Fruit fly (Drosophila melanogaster) whole organism, embryonic: Measurements from ENCODE around the gene Lrch.
A peak's percentile ranks its signal among the peaks of the same experiment; 100 is the strongest.

Experiments
- B-H1 ChIP-seq: fragments of 200-800 bp; sonication (Bioruptor generic); IDR thresholded peaks from 3 replicates; pipeline ENCODE4 v1.3.6; 2022; ENCODE audit warnings: missing biosample characterization, missing genetic modification characterization
- CG1024 ChIP-seq: fragments of 200-800 bp; sonication (Bioruptor generic); IDR thresholded peaks from 2 replicates; pipeline ENCODE4 v1.3.6; 2022; ENCODE audit warnings: missing biosample characterization, missing genetic modification characterization
- CG10267 ChIP-seq: fragments of 200-800 bp; sonication (Bioruptor generic); optimal IDR thresholded peaks from 2 replicates; lab custom pipeline; 2018; ENCODE audit warnings: missing biosample characterization, mild to moderate bottlenecking, missing genetic modification characterization, moderate library complexity
- CG10959 ChIP-seq: fragments of 200-800 bp; sonication (Bioruptor generic); IDR thresholded peaks from 2 replicates; pipeline ENCODE4 v1.3.6; 2022; ENCODE audit warnings: missing biosample characterization, missing genetic modification characterization
- CG11456 ChIP-seq: fragments of 200-800 bp; sonication (Bioruptor generic); IDR thresholded peaks from 3 replicates; pipeline ENCODE4 v1.3.6; 2022; ENCODE audit warnings: missing biosample characterization, missing genetic modification characterization
- CG12744 ChIP-seq: fragments of 200-800 bp; sonication (Bioruptor generic); optimal IDR thresholded peaks from 2 replicates; lab custom pipeline; 2016; ENCODE audit warnings: missing biosample characterization, missing genetic modification characterization
- CG1602 ChIP-seq: fragments of 200-800 bp; sonication (Bioruptor generic); optimal IDR thresholded peaks from 3 replicates; lab custom pipeline; 2016; ENCODE audit warnings: missing biosample characterization, missing genetic modification characterization
- CG16813 ChIP-seq: fragments of 200-800 bp; sonication (Bioruptor generic); IDR thresholded peaks from 3 replicates; pipeline ENCODE4 v1.3.6; 2022; ENCODE audit warnings: missing biosample characterization, missing genetic modification characterization; ENCODE audit not compliant: partially characterized antibody
- CG16863 ChIP-seq: fragments of 200-800 bp; sonication (Bioruptor generic); optimal IDR thresholded peaks from 3 replicates; lab custom pipeline; 2016; ENCODE audit warnings: missing biosample characterization, missing genetic modification characterization
- CG17359 ChIP-seq: fragments of 200-800 bp; sonication (Bioruptor generic); optimal IDR thresholded peaks from 3 replicates; lab custom pipeline; 2018; ENCODE audit warnings: missing biosample characterization, mild to moderate bottlenecking, missing genetic modification characterization, moderate library complexity
- CG17568 ChIP-seq: fragments of 200-800 bp; sonication (Bioruptor generic); optimal IDR thresholded peaks from 2 replicates; lab custom pipeline; 2018; ENCODE audit warnings: missing biosample characterization, mild to moderate bottlenecking, missing genetic modification characterization, moderate library complexity
- CG2678 ChIP-seq: fragments of 200-800 bp; sonication (Bioruptor generic); optimal IDR thresholded peaks from 3 replicates; lab custom pipeline; 2019; ENCODE audit warnings: missing biosample characterization, mild to moderate bottlenecking, missing genetic modification characterization, moderate library complexity
- CG2875 ChIP-seq: fragments of 200-800 bp; sonication (Bioruptor generic); optimal IDR thresholded peaks from 2 replicates; lab custom pipeline; 2017; ENCODE audit warnings: missing biosample characterization, mild to moderate bottlenecking, missing genetic modification characterization, missing genetic modification reagents
- CG30403 ChIP-seq: fragments of 200-800 bp; sonication (Bioruptor generic); optimal IDR thresholded peaks from 3 replicates; lab custom pipeline; 2016; ENCODE audit warnings: missing biosample characterization, missing genetic modification characterization
- CG31224 ChIP-seq: fragments of 200-800 bp; sonication (Bioruptor generic); IDR thresholded peaks from 2 replicates; pipeline ENCODE4 v1.3.6; 2022; ENCODE audit warnings: missing biosample characterization, missing genetic modification characterization
- CG3995 ChIP-seq: fragments of 200-800 bp; sonication (Bioruptor generic); optimal IDR thresholded peaks from 3 replicates; lab custom pipeline; 2016; ENCODE audit warnings: missing biosample characterization, missing genetic modification characterization
- CG42726 ChIP-seq: fragments of 200-800 bp; sonication (Bioruptor generic); IDR thresholded peaks from 2 replicates; pipeline ENCODE4 v1.3.6; 2022; ENCODE audit warnings: missing biosample characterization, missing genetic modification characterization; ENCODE audit not compliant: partially characterized antibody
- CG4854 ChIP-seq: fragments of 200-800 bp; sonication (Bioruptor generic); optimal IDR thresholded peaks from 2 replicates; lab custom pipeline; 2016; ENCODE audit warnings: missing biosample characterization, missing genetic modification characterization, inconsistent platforms
- CG7271 ChIP-seq: fragments of 200-800 bp; sonication (Bioruptor generic); optimal IDR thresholded peaks from 2 replicates; lab custom pipeline; 2018; ENCODE audit warnings: missing biosample characterization, mild to moderate bottlenecking, missing genetic modification characterization, moderate library complexity
- D ChIP-seq, 2 experiments: fragments of 200-800 bp in 1 of 2; fragments of >200 bp in 1 of 2; sonication (Bioruptor generic) in 1 of 2; optimal IDR thresholded peaks; 2 replicates in 1 of 2; 3 replicates in 1 of 2; lab custom pipeline; 2017; ENCODE audit warnings: mild to moderate bottlenecking in 1 of 2, missing biosample characterization in 1 of 2, missing genetic modification characterization in 1 of 2, missing genetic modification reagents in 1 of 2
- Dbx ChIP-seq: fragments of 200-800 bp; sonication (Bioruptor generic); IDR thresholded peaks from 3 replicates; pipeline ENCODE4 v1.3.6; 2022; ENCODE audit warnings: missing biosample characterization, missing genetic modification characterization
- Dip3 ChIP-seq: fragments of 200-800 bp; sonication (Bioruptor generic); optimal IDR thresholded peaks from 3 replicates; lab custom pipeline; 2016; ENCODE audit warnings: missing biosample characterization, missing genetic modification characterization
- Dll ChIP-seq: fragments of 200-800 bp; sonication (Bioruptor generic); IDR thresholded peaks from 4 replicates; pipeline ENCODE4 v1.3.6; 2022; ENCODE audit warnings: missing biosample characterization, missing genetic modification characterization; ENCODE audit not compliant: partially characterized antibody
- Hr51 ChIP-seq, 2 experiments: fragments of 200-800 bp; sonication (Bioruptor generic); optimal IDR thresholded peaks; 2 replicates in 1 of 2; 3 replicates in 1 of 2; lab custom pipeline; 2016 to 2018; ENCODE audit warnings: missing biosample characterization in 2 of 2, missing genetic modification characterization in 2 of 2, mild to moderate bottlenecking in 1 of 2, moderate library complexity in 1 of 2
- Kr ChIP-seq: fragments of 200-800 bp; sonication (Bioruptor generic); optimal IDR thresholded peaks from 2 replicates; lab custom pipeline; 2017; ENCODE audit warnings: missing biosample characterization, mild to moderate bottlenecking, missing genetic modification characterization
- Med ChIP-seq: fragments of 200-800 bp; sonication (Bioruptor generic); peaks from one replicate; lab custom pipeline; 2016; ENCODE audit warnings: missing biosample characterization, missing genetic modification characterization, mild to moderate bottlenecking, inconsistent platforms, moderate library complexity
- Meics ChIP-seq: fragments of 200-800 bp; sonication (Bioruptor generic); optimal IDR thresholded peaks from 2 replicates; lab custom pipeline; 2017; ENCODE audit warnings: missing biosample characterization, mild to moderate bottlenecking, missing genetic modification characterization
- ac ChIP-seq: fragments of 200-800 bp; sonication (Bioruptor generic); optimal IDR thresholded peaks from 3 replicates; lab custom pipeline; 2017; ENCODE audit warnings: missing biosample characterization, mild to moderate bottlenecking, missing genetic modification characterization
- amos ChIP-seq: fragments of 200-800 bp; sonication (Bioruptor generic); IDR thresholded peaks from 2 replicates; pipeline ENCODE4 v1.3.6; 2022; ENCODE audit warnings: missing biosample characterization, missing genetic modification characterization; ENCODE audit not compliant: partially characterized antibody
- cas ChIP-seq: fragments of 200-800 bp; sonication (Bioruptor generic); IDR thresholded peaks from 2 replicates; pipeline ENCODE4 v1.3.6; 2022; ENCODE audit warnings: missing biosample characterization, missing genetic modification characterization
- chif ChIP-seq, 2 experiments: fragments of 200-800 bp; sonication (Bioruptor generic); optimal IDR thresholded peaks; 3 replicates each; lab custom pipeline; 2016; ENCODE audit warnings: missing biosample characterization in 2 of 2, missing genetic modification characterization in 2 of 2
- ci ChIP-seq: fragments of 200-800 bp; sonication (Bioruptor generic); IDR thresholded peaks from 3 replicates; pipeline ENCODE4 v1.3.6; 2022; ENCODE audit warnings: missing biosample characterization, missing genetic modification characterization
- crp ChIP-seq, 2 experiments: fragments of 200-800 bp; sonication (Bioruptor generic); optimal IDR thresholded peaks; 2 replicates in 1 of 2; 3 replicates in 1 of 2; lab custom pipeline; 2017; ENCODE audit warnings: missing biosample characterization in 2 of 2, missing genetic modification characterization in 2 of 2, mild to moderate bottlenecking in 1 of 2, moderate library complexity in 1 of 2
- dmrt99B ChIP-seq: fragments of 200-800 bp; sonication (Bioruptor generic); optimal IDR thresholded peaks from 2 replicates; lab custom pipeline; 2018; ENCODE audit warnings: missing biosample characterization, mild to moderate bottlenecking, missing genetic modification characterization, moderate library complexity
- jing ChIP-seq: fragments of 200-800 bp; sonication (Bioruptor generic); optimal IDR thresholded peaks from 2 replicates; lab custom pipeline; 2018; ENCODE audit warnings: missing biosample characterization, mild to moderate bottlenecking, missing genetic modification characterization
- ken ChIP-seq: fragments of 200-800 bp; sonication (Bioruptor generic); IDR thresholded peaks from 3 replicates; pipeline ENCODE4 v1.3.6; 2022; ENCODE audit warnings: missing biosample characterization, missing genetic modification characterization
- mam ChIP-seq: fragments of 200-800 bp; sonication (Bioruptor generic); optimal IDR thresholded peaks from 3 replicates; lab custom pipeline; 2016; ENCODE audit warnings: missing biosample characterization, missing genetic modification characterization
- nau ChIP-seq: fragments of 200-800 bp; sonication (Bioruptor generic); optimal IDR thresholded peaks from 3 replicates; lab custom pipeline; 2017; ENCODE audit warnings: missing biosample characterization, mild to moderate bottlenecking, missing genetic modification characterization, missing genetic modification reagents
- nmo ChIP-seq: fragments of 200-800 bp; sonication (Bioruptor generic); optimal IDR thresholded peaks from 2 replicates; lab custom pipeline; 2018; ENCODE audit warnings: missing biosample characterization, mild to moderate bottlenecking, missing genetic modification characterization, moderate library complexity
- p53 ChIP-seq: fragments of 200-800 bp; sonication (Bioruptor generic); optimal IDR thresholded peaks from 2 replicates; lab custom pipeline; 2016; ENCODE audit warnings: missing biosample characterization, missing genetic modification characterization
- pfk ChIP-seq: fragments of 200-800 bp; sonication (Bioruptor generic); optimal IDR thresholded peaks from 2 replicates; lab custom pipeline; 2018; ENCODE audit warnings: missing biosample characterization, mild to moderate bottlenecking, missing genetic modification characterization, moderate library complexity
- repo ChIP-seq: fragments of 200-800 bp; sonication (Bioruptor generic); optimal IDR thresholded peaks from 2 replicates; lab custom pipeline; 2016; ENCODE audit warnings: missing biosample characterization, missing genetic modification characterization
- scrt ChIP-seq: fragments of 200-800 bp; sonication (Bioruptor generic); optimal IDR thresholded peaks from 2 replicates; lab custom pipeline; 2018; ENCODE audit warnings: missing biosample characterization, mild to moderate bottlenecking, missing genetic modification characterization, moderate library complexity
- slbo ChIP-seq: fragments of 200-800 bp; sonication (Bioruptor generic); IDR thresholded peaks from 2 replicates; pipeline ENCODE4 v1.3.6; 2022; ENCODE audit warnings: missing biosample characterization, missing genetic modification characterization
- so ChIP-seq: fragments of 200-800 bp; sonication (Bioruptor generic); IDR thresholded peaks from 3 replicates; pipeline ENCODE4 v1.3.6; 2022; ENCODE audit warnings: missing biosample characterization, missing genetic modification characterization
- sob ChIP-seq: fragments of 200-800 bp; sonication (Bioruptor generic); IDR thresholded peaks from 2 replicates; pipeline ENCODE4 v1.3.6; 2022; ENCODE audit warnings: missing biosample characterization, missing genetic modification characterization
- sug ChIP-seq: fragments of 200-800 bp; optimal IDR thresholded peaks from 2 replicates; lab custom pipeline; 2019; ENCODE audit warnings: missing biosample characterization, mild to moderate bottlenecking, missing genetic modification characterization, moderate library complexity
- tio ChIP-seq: fragments of 200-800 bp; sonication (Bioruptor generic); optimal IDR thresholded peaks from 2 replicates; lab custom pipeline; 2017; ENCODE audit warnings: missing biosample characterization, missing genetic modification characterization, inconsistent platforms
- yki ChIP-seq: fragments of >200 bp; optimal IDR thresholded peaks from 3 replicates; lab custom pipeline; 2018

Lrch gene

DNA sequence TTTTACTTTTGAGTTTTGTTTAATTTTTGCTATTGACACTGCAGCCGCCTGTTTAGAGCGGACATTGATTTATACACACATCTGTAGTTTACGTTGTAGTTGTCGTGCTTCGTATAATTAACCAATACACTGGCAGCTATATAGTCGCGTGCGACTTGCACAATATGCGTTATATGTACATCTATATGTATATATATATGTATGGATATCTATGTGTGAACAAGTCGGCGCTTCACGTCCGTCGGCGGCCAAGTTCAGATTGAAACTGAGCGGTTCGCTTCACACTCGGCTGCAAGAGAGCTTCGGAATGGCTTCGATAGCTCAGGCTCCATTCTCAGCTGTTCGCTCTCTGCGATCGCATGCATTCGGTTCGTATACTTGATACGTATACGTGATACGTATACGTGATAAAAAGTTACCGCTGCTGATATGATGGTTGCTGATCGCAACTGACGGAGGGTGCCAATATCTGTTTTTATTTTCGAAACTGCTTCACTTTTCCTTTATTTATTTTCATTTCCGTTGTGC lies 44.1 kb upstream of the Lrch start (continued):
- no peak for TF ChIP-seq CG16863 (GFP tag; lab: Kevin White, UChicago)
- TF ChIP-seq yki (lab: Kevin White, UChicago), result no peak
- 0 out of 2 replicates have a peak, but pooled peaks have one; percentile 35 for TF ChIP-seq CG1024 (GFP tag; lab: Robert Waterston, UW)
- TF ChIP-seq repo (GFP tag; lab: Kevin White, UChicago), result no peak
- no peak for TF ChIP-seq CG30403 (GFP tag; lab: Kevin White, UChicago)
- TF ChIP-seq Meics, result peak; percentile 10
- TF ChIP-seq Dll (GFP tag; lab: Robert Waterston, UW), result 0 out of 4 replicates have a peak, but pooled peaks have one; percentile 31
- TF ChIP-seq CG10959 (GFP tag; lab: Robert Waterston, UW), result no peak
- no peak for TF ChIP-seq CG11456 (GFP tag; lab: Robert Waterston, UW)
- TF ChIP-seq amos (GFP tag; lab: Robert Waterston, UW), result no peak
- TF ChIP-seq Med (GFP tag; lab: Kevin White, UChicago), result peak; percentile 76
- TF ChIP-seq crp (GFP tag; optimal IDR thresholded peaks at IDR 0.05; lab: Kevin White, UChicago), result no peak
- TF ChIP-seq D (optimal IDR thresholded peaks at IDR 0.05; lab: Kevin White, UChicago), result no peak
- TF ChIP-seq D (GFP tag; optimal IDR thresholded peaks at IDR 0.05; lab: Kevin White, UChicago), result no peak
- TF ChIP-seq ken (GFP tag; lab: Robert Waterston, UW), result no peak
- TF ChIP-seq CG17568 (GFP tag; lab: Kevin White, UChicago), result no peak
- TF ChIP-seq CG16813, result no peak
- no peak for TF ChIP-seq tio
- no peak for TF ChIP-seq scrt (GFP tag; lab: Kevin White, UChicago)
- TF ChIP-seq CG12744 (GFP tag; lab: Kevin White, UChicago), result no peak
- no peak for TF ChIP-seq pfk (GFP tag; lab: Kevin White, UChicago)
- TF ChIP-seq CG4854, result no peak
- TF ChIP-seq Dip3, result no peak
- TF ChIP-seq nmo (GFP tag; lab: Kevin White, UChicago), result no peak
- TF ChIP-seq CG1602 (GFP tag; lab: Kevin White, UChicago), result no peak
- TF ChIP-seq ac (GFP tag; lab: Kevin White, UChicago), result no peak
- TF ChIP-seq mam (GFP tag; lab: Kevin White, UChicago), result no peak
- TF ChIP-seq sob (GFP tag; lab: Robert Waterston, UW), result peak; percentile 43; the same call in 1 of the 2 replicates
- TF ChIP-seq slbo (GFP tag; lab: Robert Waterston, UW), result peak; percentile 20; the same call in 1 of the 2 replicates
- no peak for TF ChIP-seq CG31224
- peak; percentile 7 for TF ChIP-seq nau (GFP tag; lab: Kevin White, UChicago)
- peak; percentile 20; the same call in 1 of the 3 replicates for TF ChIP-seq ci
- no peak for TF ChIP-seq jing (GFP tag; lab: Kevin White, UChicago)
- peak; percentile 24; the same call in 1 of the 3 replicates for TF ChIP-seq so
- TF ChIP-seq Kr, result no peak
- no peak for TF ChIP-seq CG3995 (GFP tag; lab: Kevin White, UChicago)
- no peak for TF ChIP-seq CG10267 (tag; lab: Kevin White, UChicago)
- no peak for TF ChIP-seq CG42726 (GFP tag; lab: Robert Waterston, UW)
- TF ChIP-seq chif (GFP tag; optimal IDR thresholded peaks at IDR 0.05; lab: Kevin White, UChicago), result no peak
- peak; percentile 28 for TF ChIP-seq dmrt99B (tag; lab: Kevin White, UChicago)
- TF ChIP-seq CG17359 (tag; lab: Kevin White, UChicago), result peak; percentile 15
- TF ChIP-seq cas (GFP tag; lab: Robert Waterston, UW), result no peak
- no peak for TF ChIP-seq CG7271 (tag; lab: Kevin White, UChicago)
- peak; percentile 29 for TF ChIP-seq sug (tag; lab: Kevin White, UChicago)
- TF ChIP-seq Dbx (GFP tag; lab: Robert Waterston, UW), result 0 out of 3 replicates have a peak, but pooled peaks have one; percentile 43
- TF ChIP-seq B-H1 (GFP tag; lab: Robert Waterston, UW), result no peak
- TF ChIP-seq CG2875 (GFP tag; lab: Kevin White, UChicago), result peak; percentile 32
- peak; percentile 19 for TF ChIP-seq CG2678
- no peak for TF ChIP-seq p53 (GFP tag; lab: Kevin White, UChicago)
- TF ChIP-seq Hr51 (GFP tag; optimal IDR thresholded peaks at IDR 0.05; lab: Kevin White, UChicago), result no peak
